Worm (Caenorhabditis elegans) whole organism, dauer: ENCODE results near the gene upb-1.

Experiments used
- unc-62 ChIP-seq: sonication (generic microtip); optimal IDR thresholded peaks from 2 replicates; lab custom pipeline; 2017; ENCODE audit warnings: missing biosample characterization, missing genetic modification reagents, missing genetic modification characterization

Gene upb-1

ce11 chrII:6290047-6290582 lies at the start of gene upb-1:
Gene upb-1 (minus strand): TSS chrII:6290097.
- no peak for TF ChIP-seq unc-62

- no peak for TF ChIP-seq unc-62
Measured at ce11 chrII:6339511-6339910, 49.6 kb upstream of the upb-1 start.

- no peak for TF ChIP-seq unc-62
Measured at ce11 chrII:6335358-6335757, 45.5 kb upstream of the upb-1 start, which contains the start of gene C32D5.14. Gene C32D5.14 (plus strand): TSS chrII:6335488.

ce11 chrII:6334745-6335260 lies 44.9 kb upstream of the upb-1 start:
- no peak for TF ChIP-seq unc-62

ce11 chrII:6333887-6334286 lies 44.0 kb upstream of the upb-1 start, which contains the start of gene ttc-39B:
Gene ttc-39B (minus strand): TSS chrII:6333987.
- TF ChIP-seq unc-62, result no peak

ce11 chrII:6331222-6331830 lies 41.4 kb upstream of the upb-1 start, which contains the start of gene set-4:
Gene set-4 (minus strand): TSS chrII:6331341.
- no peak for TF ChIP-seq unc-62

ce11 chrII:6328672-6329071 lies 38.8 kb upstream of the upb-1 start:
- no peak for TF ChIP-seq unc-62

ce11 chrII:6327317-6327716 lies 37.4 kb upstream of the upb-1 start:
- no peak for TF ChIP-seq unc-62

ce11 chrII:6324086-6324485 lies 34.2 kb upstream of the upb-1 start, which contains the start of gene sma-6:
Gene sma-6 (plus strand): TSS chrII:6324484.
- no peak for TF ChIP-seq unc-62

- TF ChIP-seq unc-62, result no peak
Measured at ce11 chrII:6322979-6323378, 33.1 kb upstream of the upb-1 start, which contains the start of gene C32D5.4. Gene C32D5.4 (minus strand): TSS chrII:6323079.

- TF ChIP-seq unc-62, result no peak
Measured at ce11 chrII:6322081-6322480, 32.2 kb upstream of the upb-1 start.

- no peak for TF ChIP-seq unc-62
Measured at ce11 chrII:6320655-6321388, 30.9 kb upstream of the upb-1 start, which contains the start of gene efr-3. Gene efr-3 (minus strand): TSS chrII:6321159.

- TF ChIP-seq unc-62, result no peak
Measured at ce11 chrII:6311888-6312287, 22.0 kb upstream of the upb-1 start.

- TF ChIP-seq unc-62, result no peak
Measured at ce11 chrII:6311459-6311858, 21.6 kb upstream of the upb-1 start.

ce11 chrII:6309198-6309597 lies 19.3 kb upstream of the upb-1 start, which contains the start of gene glb-10:
Gene glb-10 (minus strand): TSS chrII:6309298.
- no peak for TF ChIP-seq unc-62

ce11 chrII:6306125-6306524 lies 16.2 kb upstream of the upb-1 start, which contains the start of gene C29F5.8:
Gene C29F5.8 (plus strand): TSS chrII:6306425.
- no peak for TF ChIP-seq unc-62

- no peak for TF ChIP-seq unc-62
Measured at ce11 chrII:6303209-6303740, 13.4 kb upstream of the upb-1 start, which contains the start of gene C29F5.1. Gene C29F5.1 (plus strand): TSS chrII:6303525.
